Worm (Caenorhabditis elegans) whole organism, young adult: Measurements from ENCODE around the gene pix-1.

Experiments
- B0261.1 ChIP-seq: sonication (generic microtip); optimal IDR thresholded peaks from 2 replicates; lab custom pipeline; 2016; ENCODE audit warnings: mild to moderate bottlenecking, missing genetic modification characterization, moderate library complexity, missing compliant biosample characterization
- C06A6.2 ChIP-seq: fragments of 200-800 bp; sonication (Bioruptor generic); conservative IDR thresholded peaks from 2 replicates; pipeline ENCODE4 v1.3.6; 2022; ENCODE audit warnings: missing genetic modification characterization, missing compliant biosample characterization
- C17E4.6 ChIP-seq: fragments of 200-800 bp; sonication (Bioruptor generic); IDR thresholded peaks from 2 replicates; pipeline ENCODE4 v1.3.6; 2022; ENCODE audit warnings: missing genetic modification reagents, missing genetic modification characterization, missing compliant biosample characterization
- F22D6.2 ChIP-seq: sonication (generic microtip); optimal IDR thresholded peaks from 2 replicates; lab custom pipeline; 2016; ENCODE audit warnings: mild to moderate bottlenecking, missing genetic modification characterization, missing compliant biosample characterization
- F37B4.10 ChIP-seq: fragments of 200-800 bp; sonication (Bioruptor generic); IDR thresholded peaks from 2 replicates; pipeline ENCODE4 v1.3.6; 2022; ENCODE audit warnings: missing genetic modification characterization, missing compliant biosample characterization
- F49E8.2 ChIP-seq: sonication (generic microtip); optimal IDR thresholded peaks from 3 replicates; lab custom pipeline; 2017; ENCODE audit warnings: missing genetic modification characterization, mild to moderate bottlenecking, missing compliant biosample characterization, antibody characterized with exemption, moderate library complexity; ENCODE audit not compliant: insufficient read depth
- F57A8.1 ChIP-seq: fragments of 200-800 bp; sonication (Bioruptor generic); optimal IDR thresholded peaks from 2 replicates; lab custom pipeline; 2018; ENCODE audit warnings: mild to moderate bottlenecking, missing genetic modification characterization, moderate library complexity, missing compliant biosample characterization
- K12H6.12 ChIP-seq: fragments of 200-800 bp; sonication (Bioruptor generic); optimal IDR thresholded peaks from 2 replicates; lab custom pipeline; 2018; ENCODE audit warnings: mild to moderate bottlenecking, missing genetic modification characterization, missing compliant biosample characterization
- T07F8.4 ChIP-seq: sonication (generic microtip); optimal IDR thresholded peaks from 2 replicates; lab custom pipeline; 2016; ENCODE audit warnings: mild to moderate bottlenecking, missing genetic modification characterization, moderate library complexity, missing compliant biosample characterization
- T26A5.8 ChIP-seq: sonication (generic microtip); optimal IDR thresholded peaks from 2 replicates; lab custom pipeline; 2016; ENCODE audit warnings: missing genetic modification characterization, missing compliant biosample characterization
- Y53F4B.3 ChIP-seq: fragments of 200-800 bp; sonication (Bioruptor generic); IDR thresholded peaks from 2 replicates; pipeline ENCODE4 v1.3.6; 2022; ENCODE audit warnings: missing genetic modification reagents, missing genetic modification characterization, missing compliant biosample characterization
- Y56A3A.18 ChIP-seq: fragments of 200-800 bp; sonication (Bioruptor generic); IDR thresholded peaks from 2 replicates; pipeline ENCODE4 v1.3.6; 2022; ENCODE audit warnings: missing genetic modification reagents, missing genetic modification characterization, missing compliant biosample characterization
- Y67H2A.10 ChIP-seq: fragments of 200-800 bp; sonication (Bioruptor generic); conservative IDR thresholded peaks from 2 replicates; pipeline ENCODE4 v1.3.6; 2022; ENCODE audit warnings: missing genetic modification reagents, missing genetic modification characterization, missing compliant biosample characterization
- Y79H2A.3 ChIP-seq: fragments of 200-800 bp; sonication (Bioruptor generic); conservative IDR thresholded peaks from 2 replicates; pipeline ENCODE4 v1.3.6; 2022; ENCODE audit warnings: missing genetic modification reagents, missing genetic modification characterization, missing compliant biosample characterization
- ZK185.1 ChIP-seq: sonication (generic microtip); optimal IDR thresholded peaks from 2 replicates; lab custom pipeline; 2016; ENCODE audit warnings: mild to moderate bottlenecking, missing genetic modification characterization, missing compliant biosample characterization; ENCODE audit not compliant: poor library complexity, severe bottlenecking
- aptf-2 ChIP-seq: fragments of 200-800 bp; sonication (Bioruptor generic); conservative IDR thresholded peaks from 2 replicates; pipeline ENCODE4 v1.3.6; 2022; ENCODE audit warnings: missing genetic modification reagents, missing genetic modification characterization, missing compliant biosample characterization
- athp-1 ChIP-seq: sonication (generic microtip); optimal IDR thresholded peaks from 2 replicates; lab custom pipeline; 2017; ENCODE audit warnings: mild to moderate bottlenecking, missing genetic modification characterization, missing compliant biosample characterization
- attf-5 ChIP-seq: fragments of 200-800 bp; sonication (Bioruptor generic); optimal IDR thresholded peaks from 2 replicates; lab custom pipeline; 2018; ENCODE audit warnings: mild to moderate bottlenecking, missing genetic modification characterization, missing compliant biosample characterization
- bed-1 ChIP-seq: fragments of 200-800 bp; sonication (Bioruptor generic); IDR thresholded peaks from 2 replicates; pipeline ENCODE4 v1.3.6; 2022; ENCODE audit warnings: missing genetic modification reagents, missing genetic modification characterization, missing compliant biosample characterization
- ccch-3 ChIP-seq: fragments of 200-800 bp; sonication (Bioruptor generic); optimal IDR thresholded peaks from 2 replicates; lab custom pipeline; 2018; ENCODE audit warnings: mild to moderate bottlenecking, missing genetic modification characterization, missing compliant biosample characterization
- cebp-2 ChIP-seq: fragments of 200-800 bp; sonication (Bioruptor generic); IDR thresholded peaks from 2 replicates; pipeline ENCODE4 v1.3.6; 2022; ENCODE audit warnings: missing genetic modification characterization, missing compliant biosample characterization
- ceh-91 ChIP-seq: fragments of 200-800 bp; sonication (Bioruptor generic); IDR thresholded peaks from 2 replicates; pipeline ENCODE4 v1.3.6; 2022; ENCODE audit warnings: missing genetic modification reagents, missing genetic modification characterization, missing compliant biosample characterization
- chd-7 ChIP-seq: sonication (generic microtip); optimal IDR thresholded peaks from 2 replicates; lab custom pipeline; 2016; ENCODE audit warnings: mild to moderate bottlenecking, missing genetic modification characterization, moderate library complexity, missing compliant biosample characterization
- die-1 ChIP-seq: sonication (generic microtip); optimal IDR thresholded peaks from 2 replicates; lab custom pipeline; 2016; ENCODE audit warnings: missing genotype, mild to moderate bottlenecking, missing genetic modification characterization, missing compliant biosample characterization
- efl-1 ChIP-seq: fragments of 150-350 bp; optimal IDR thresholded peaks from 2 replicates; lab custom pipeline; 2014; ENCODE audit warnings: missing biosample characterization, missing genetic modification reagents, missing genetic modification characterization
- ets-4 ChIP-seq: fragments of 200-800 bp; sonication (Bioruptor generic); optimal IDR thresholded peaks from 2 replicates; lab custom pipeline; 2018; ENCODE audit warnings: mild to moderate bottlenecking, missing genetic modification characterization, missing compliant biosample characterization
- fkh-3 ChIP-seq: sonication (generic microtip); optimal IDR thresholded peaks from 2 replicates; lab custom pipeline; 2016; ENCODE audit warnings: mild to moderate bottlenecking, missing genetic modification characterization, missing compliant biosample characterization
- hlh-26 ChIP-seq: fragments of 200-800 bp; sonication (Bioruptor generic); conservative IDR thresholded peaks from 2 replicates; pipeline ENCODE4 v1.3.6; 2022; ENCODE audit warnings: missing genetic modification reagents, missing genetic modification characterization, missing compliant biosample characterization
- hmg-20 ChIP-seq: fragments of 200-800 bp; sonication (Bioruptor generic); IDR thresholded peaks from 2 replicates; pipeline ENCODE4 v1.3.6; 2022; ENCODE audit warnings: missing genetic modification reagents, missing genetic modification characterization, missing compliant biosample characterization
- let-526 ChIP-seq: fragments of 200-800 bp; sonication (Bioruptor generic); IDR thresholded peaks from 2 replicates; pipeline ENCODE4 v1.3.6; 2022; ENCODE audit warnings: missing genetic modification reagents, missing genetic modification characterization, missing compliant biosample characterization
- let-607 ChIP-seq, 2 experiments: fragments of 200-800 bp in 1 of 2; sonication (Bioruptor generic) in 1 of 2; sonication (generic microtip) in 1 of 2; optimal IDR thresholded peaks; 2 replicates each; lab custom pipeline; 2016 to 2018; ENCODE audit warnings: mild to moderate bottlenecking in 2 of 2, missing compliant biosample characterization in 2 of 2, missing genetic modification characterization in 2 of 2, moderate library complexity in 2 of 2, missing genotype in 1 of 2
- lin-54 ChIP-seq: fragments of 200-800 bp; sonication (Bioruptor generic); optimal IDR thresholded peaks from 2 replicates; lab custom pipeline; 2018; ENCODE audit warnings: mild to moderate bottlenecking, missing genetic modification characterization, missing compliant biosample characterization
- lir-1 ChIP-seq: fragments of 200-800 bp; sonication (Bioruptor generic); conservative IDR thresholded peaks from 2 replicates; pipeline ENCODE4 v1.3.6; 2022; ENCODE audit warnings: missing genetic modification reagents, missing genetic modification characterization, missing compliant biosample characterization
- lsl-1 ChIP-seq: fragments of 200-800 bp; sonication (Bioruptor generic); optimal IDR thresholded peaks from 2 replicates; lab custom pipeline; 2018; ENCODE audit warnings: mild to moderate bottlenecking, missing genetic modification characterization, moderate library complexity, missing compliant biosample characterization
- lsy-27 ChIP-seq: sonication (generic microtip); optimal IDR thresholded peaks from 2 replicates; lab custom pipeline; 2017; ENCODE audit warnings: missing genetic modification characterization, mild to moderate bottlenecking, missing compliant biosample characterization, antibody characterized with exemption, missing genotype, borderline replicate concordance; ENCODE audit not compliant: insufficient read depth
- madf-8 ChIP-seq: fragments of 200-800 bp; sonication (Bioruptor generic); conservative IDR thresholded peaks from 2 replicates; pipeline ENCODE4 v1.3.6; 2022; ENCODE audit warnings: missing genetic modification reagents, missing genetic modification characterization, missing compliant biosample characterization
- mel-28 ChIP-seq: sonication (generic microtip); optimal IDR thresholded peaks from 2 replicates; lab custom pipeline; 2016; ENCODE audit warnings: borderline replicate concordance, mild to moderate bottlenecking, missing genetic modification characterization, missing compliant biosample characterization
- nfya-2 ChIP-seq: fragments of 200-800 bp; sonication (Bioruptor generic); IDR thresholded peaks from 2 replicates; pipeline ENCODE4 v1.3.6; 2022; ENCODE audit warnings: missing genetic modification reagents, missing genetic modification characterization, missing compliant biosample characterization
- nhr-179 ChIP-seq: sonication (generic microtip); optimal IDR thresholded peaks from 2 replicates; lab custom pipeline; 2016; ENCODE audit warnings: mild to moderate bottlenecking, missing genetic modification characterization, missing compliant biosample characterization
- pha-4 ChIP-seq: fragments of 150-350 bp; sonication (generic microtip); optimal IDR thresholded peaks from 2 replicates; lab custom pipeline; 2014; ENCODE audit warnings: missing biosample characterization, missing genetic modification reagents, missing genetic modification characterization
- rpc-1 ChIP-seq, 2 experiments: fragments of 150-350 bp in 1 of 2; sonication (generic microtip) in 1 of 2; optimal IDR thresholded peaks; 2 replicates each; lab custom pipeline; 2014 to 2018; ENCODE audit warnings: missing biosample characterization in 1 of 2, missing genetic modification characterization in 1 of 2, missing genetic modification reagents in 1 of 2, missing genotype in 1 of 2
- unc-130 ChIP-seq: sonication (generic microtip); optimal IDR thresholded peaks from 2 replicates; lab custom pipeline; 2016; ENCODE audit warnings: missing genetic modification reagents, missing genetic modification characterization, missing compliant biosample characterization
- xnd-1 ChIP-seq: sonication (generic microtip); optimal IDR thresholded peaks from 2 replicates; lab custom pipeline; 2016; ENCODE audit warnings: missing genotype, missing genetic modification reagents, missing genetic modification characterization, missing compliant biosample characterization
- zfh-2 ChIP-seq: fragments of 200-800 bp; sonication (Bioruptor generic); conservative IDR thresholded peaks from 2 replicates; pipeline ENCODE4 v1.3.6; 2022; ENCODE audit warnings: missing genetic modification reagents, missing genetic modification characterization, missing compliant biosample characterization
- ztf-22 ChIP-seq: fragments of 200-800 bp; sonication (Bioruptor generic); optimal IDR thresholded peaks from 2 replicates; lab custom pipeline; 2018; ENCODE audit warnings: mild to moderate bottlenecking, missing genetic modification characterization, moderate library complexity, missing compliant biosample characterization
- ztf-25 ChIP-seq: fragments of 200-800 bp; sonication (Bioruptor generic); IDR thresholded peaks from 2 replicates; pipeline ENCODE4 v1.3.6; 2022; ENCODE audit warnings: missing genetic modification reagents, missing genetic modification characterization, missing compliant biosample characterization
- ztf-26 ChIP-seq: sonication (generic microtip); optimal IDR thresholded peaks from 2 replicates; lab custom pipeline; 2017; ENCODE audit warnings: missing genetic modification characterization, missing compliant biosample characterization

The pix-1 gene

ce11 chrX:13700642-13701233 is 26.4 kb upstream of the pix-1 start (continued):
- peak; percentile 90; the same call in 1 of the 2 replicates for TF ChIP-seq bed-1
- peak; percentile 91 for TF ChIP-seq lin-54 (GFP tag; lab: Kevin White, UChicago)
- no peak for TF ChIP-seq efl-1 (GFP tag; lab: Kevin White, UChicago)
- no peak for TF ChIP-seq fkh-3 (tag; lab: Kevin White, UChicago)
- peak; percentile 61 for TF ChIP-seq mel-28 (tag; lab: Kevin White, UChicago)
- TF ChIP-seq lsy-27 (tag; lab: Kevin White, UChicago): peak; percentile 27
- no peak for TF ChIP-seq Y79H2A.3 (GFP tag; lab: Robert Waterston, UW)
- no peak for TF ChIP-seq hlh-26 (GFP tag; lab: Robert Waterston, UW)
- TF ChIP-seq xnd-1: no peak
- TF ChIP-seq lsl-1 (GFP tag; lab: Kevin White, UChicago): no peak
- TF ChIP-seq F49E8.2 (tag; lab: Kevin White, UChicago): no peak
- peak; percentile 73 to 95 for TF ChIP-seq let-607 (tag; optimal IDR thresholded peaks at IDR 0.05; lab: Kevin White, UChicago)
- peak; percentile 93 for TF ChIP-seq ets-4
- TF ChIP-seq ztf-22: peak; percentile 98
- TF ChIP-seq pha-4 (tag; lab: Kevin White, UChicago): peak; percentile 95
- TF ChIP-seq lir-1 (GFP tag; lab: Robert Waterston, UW): peak; percentile 94
- peak; percentile 92 for TF ChIP-seq ccch-3
- peak; percentile 68 for TF ChIP-seq B0261.1 (tag; lab: Kevin White, UChicago)
- peak; percentile 92 for TF ChIP-seq F57A8.1
- TF ChIP-seq cebp-2: peak; percentile 99
- 0 out of 2 replicates have a peak, but pooled peaks have one; percentile 83 for TF ChIP-seq F37B4.10
- no peak for TF ChIP-seq ceh-91 (GFP tag; lab: Robert Waterston, UW)
- TF ChIP-seq Y56A3A.18 (GFP tag; lab: Robert Waterston, UW): peak; percentile 100
- TF ChIP-seq attf-5 (GFP tag; lab: Kevin White, UChicago): peak; percentile 57
- TF ChIP-seq Y53F4B.3 (GFP tag; lab: Robert Waterston, UW): no peak
- peak; percentile 15 for TF ChIP-seq rpc-1 (optimal IDR thresholded peaks at IDR 0.05; lab: Kevin White, UChicago)
- TF ChIP-seq rpc-1 (tag; optimal IDR thresholded peaks at IDR 0.05; lab: Kevin White, UChicago): no peak
- TF ChIP-seq Y67H2A.10 (GFP tag; lab: Robert Waterston, UW): 0 out of 2 replicates have a peak, but pooled peaks have one; percentile 34
- peak; percentile 97 for TF ChIP-seq hmg-20
- peak; percentile 100 for TF ChIP-seq ztf-26 (tag; lab: Kevin White, UChicago)
- TF ChIP-seq let-526: peak; percentile 92
- TF ChIP-seq K12H6.12 (tag; lab: Kevin White, UChicago): peak; percentile 97
- peak; percentile 98 for TF ChIP-seq chd-7 (tag; lab: Kevin White, UChicago)
- no peak for TF ChIP-seq T26A5.8 (tag; lab: Kevin White, UChicago)
- no peak for TF ChIP-seq unc-130 (GFP tag; lab: Kevin White, UChicago)
- peak; percentile 86 for TF ChIP-seq nhr-179 (tag; lab: Kevin White, UChicago)
- peak; percentile 62 for TF ChIP-seq athp-1
- peak; percentile 94 for TF ChIP-seq T07F8.4 (tag; lab: Kevin White, UChicago)
- TF ChIP-seq C06A6.2 (GFP tag; lab: Robert Waterston, UW): peak; percentile 98
- TF ChIP-seq madf-8 (GFP tag; lab: Robert Waterston, UW): no peak
- no peak for TF ChIP-seq aptf-2
- TF ChIP-seq F22D6.2 (tag; lab: Kevin White, UChicago): peak; percentile 97
- no peak for TF ChIP-seq zfh-2 (GFP tag; lab: Robert Waterston, UW)
- TF ChIP-seq die-1 (tag; lab: Kevin White, UChicago): peak; percentile 74
- TF ChIP-seq nfya-2 (GFP tag; lab: Robert Waterston, UW): 0 out of 2 replicates have a peak, but pooled peaks have one; percentile 26
- peak; percentile 99 for TF ChIP-seq ZK185.1 (tag; lab: Kevin White, UChicago)
- TF ChIP-seq C17E4.6: peak; percentile 90
- no peak for TF ChIP-seq ztf-25
